Fruit fly (Drosophila melanogaster) S2 (cell line): ENCODE results near the gene MED17.

Experiments used
- CG8478 ChIP-seq: fragments of >200 bp; optimal IDR thresholded peaks from 2 replicates; lab custom pipeline; 2018
- CTCF ChIP-seq, 2 experiments: fragments of >200 bp; optimal IDR thresholded peaks; 2 replicates each; lab custom pipeline; 2018

dm6 chr3R:18153698-18154097 is 35.2 kb upstream of the MED17 start:
- no peak for TF ChIP-seq CG8478 (lab: Kevin White, UChicago)
- TF ChIP-seq CTCF (optimal IDR thresholded peaks at IDR 0.05; lab: Kevin White, UChicago), result no peak
